Fruit fly (Drosophila melanogaster) whole organism, embryonic: ENCODE results near the gene Tim17b2.
A peak's percentile ranks its signal among the peaks of the same experiment; 100 is the strongest.

ENCODE experiments used
- Adf1 ChIP-seq: fragments of 200-800 bp; sonication (Bioruptor generic); IDR thresholded peaks from 2 replicates; pipeline ENCODE4 v1.3.6; 2022; ENCODE audit warnings: missing biosample characterization, missing genetic modification characterization
- CG10543 ChIP-seq: fragments of 200-800 bp; sonication (Bioruptor generic); optimal IDR thresholded peaks from 3 replicates; lab custom pipeline; 2017; ENCODE audit warnings: missing biosample characterization, mild to moderate bottlenecking, missing genetic modification characterization, moderate library complexity
- CG11504 ChIP-seq: fragments of 200-800 bp; sonication (Bioruptor generic); optimal IDR thresholded peaks from 3 replicates; lab custom pipeline; 2019; ENCODE audit warnings: missing biosample characterization, mild to moderate bottlenecking, missing genetic modification characterization, moderate library complexity
- CG15479 ChIP-seq: fragments of 200-800 bp; sonication (Bioruptor generic); optimal IDR thresholded peaks from 3 replicates; lab custom pipeline; 2019; ENCODE audit warnings: missing biosample characterization, mild to moderate bottlenecking, missing genetic modification characterization, moderate library complexity
- CG1832 ChIP-seq: fragments of 200-800 bp; sonication (Bioruptor generic); optimal IDR thresholded peaks from 2 replicates; lab custom pipeline; 2017; ENCODE audit warnings: missing biosample characterization, mild to moderate bottlenecking, missing genetic modification characterization, inconsistent platforms
- CG2199 ChIP-seq: fragments of 200-800 bp; sonication (Bioruptor generic); IDR thresholded peaks from 3 replicates; pipeline ENCODE4 v1.3.6; 2022; ENCODE audit warnings: missing biosample characterization, missing genetic modification characterization
- CG33557 ChIP-seq: fragments of 200-800 bp; sonication (Bioruptor generic); optimal IDR thresholded peaks from 2 replicates; lab custom pipeline; 2019; ENCODE audit warnings: missing biosample characterization, mild to moderate bottlenecking, missing genetic modification characterization, moderate library complexity
- CG34422 ChIP-seq: fragments of 200-800 bp; sonication (Bioruptor generic); IDR thresholded peaks from 3 replicates; pipeline ENCODE4 v1.3.6; 2022; ENCODE audit warnings: missing biosample characterization, missing genetic modification characterization
- CG4360 ChIP-seq: fragments of 200-800 bp; sonication (Bioruptor generic); IDR thresholded peaks from 2 replicates; pipeline ENCODE4 v1.3.6; 2022; ENCODE audit warnings: missing biosample characterization, missing genetic modification characterization
- CG6254 ChIP-seq: fragments of 200-800 bp; sonication (Bioruptor generic); optimal IDR thresholded peaks from 3 replicates; lab custom pipeline; 2017; ENCODE audit warnings: mild to moderate bottlenecking, missing biosample characterization, missing genetic modification reagents, missing genetic modification characterization
- CG6683 ChIP-seq: fragments of 200-800 bp; sonication (Bioruptor generic); optimal IDR thresholded peaks from 2 replicates; lab custom pipeline; 2017; ENCODE audit warnings: missing biosample characterization, mild to moderate bottlenecking, missing genetic modification characterization, missing genetic modification reagents
- CG6854 ChIP-seq: fragments of 200-800 bp; sonication (Bioruptor generic); optimal IDR thresholded peaks from 3 replicates; lab custom pipeline; 2017; ENCODE audit warnings: missing biosample characterization, mild to moderate bottlenecking, missing genetic modification characterization
- CG7839 ChIP-seq: fragments of 200-800 bp; sonication (Bioruptor generic); optimal IDR thresholded peaks from 3 replicates; lab custom pipeline; 2018; ENCODE audit warnings: missing biosample characterization, mild to moderate bottlenecking, missing genetic modification characterization, moderate library complexity
- CG8924 ChIP-seq: fragments of 200-800 bp; optimal IDR thresholded peaks from 3 replicates; lab custom pipeline; 2019; ENCODE audit warnings: missing biosample characterization, mild to moderate bottlenecking, missing genetic modification characterization, moderate library complexity
- CG9727 ChIP-seq: fragments of 200-800 bp; sonication (Bioruptor generic); optimal IDR thresholded peaks from 3 replicates; lab custom pipeline; 2017; ENCODE audit warnings: missing biosample characterization, mild to moderate bottlenecking, missing genetic modification characterization
- D ChIP-seq, 2 experiments: fragments of 200-800 bp in 1 of 2; fragments of >200 bp in 1 of 2; sonication (Bioruptor generic) in 1 of 2; optimal IDR thresholded peaks; 2 replicates in 1 of 2; 3 replicates in 1 of 2; lab custom pipeline; 2017; ENCODE audit warnings: mild to moderate bottlenecking in 1 of 2, missing biosample characterization in 1 of 2, missing genetic modification characterization in 1 of 2, missing genetic modification reagents in 1 of 2
- Deaf1 ChIP-seq: fragments of 200-800 bp; optimal IDR thresholded peaks from 3 replicates; lab custom pipeline; 2019; ENCODE audit warnings: missing biosample characterization, mild to moderate bottlenecking, missing genetic modification characterization, moderate library complexity
- Ets65A ChIP-seq: fragments of 200-800 bp; sonication (Bioruptor generic); peaks from one replicate; lab custom pipeline; 2016; ENCODE audit warnings: missing biosample characterization, missing genetic modification characterization
- Ets97D ChIP-seq: fragments of 200-800 bp; sonication (Bioruptor generic); optimal IDR thresholded peaks from 3 replicates; lab custom pipeline; 2016; ENCODE audit warnings: missing biosample characterization, missing genetic modification characterization
- H2.0 ChIP-seq: fragments of 200-800 bp; sonication (Bioruptor generic); IDR thresholded peaks from 2 replicates; pipeline ENCODE4 v1.3.6; 2022; ENCODE audit warnings: missing biosample characterization, missing genetic modification characterization
- Hey ChIP-seq: fragments of 200-800 bp; sonication (Bioruptor generic); optimal IDR thresholded peaks from 3 replicates; lab custom pipeline; 2018; ENCODE audit warnings: missing biosample characterization, mild to moderate bottlenecking, missing genetic modification characterization
- Hmr ChIP-seq: fragments of 200-800 bp; sonication (Bioruptor generic); optimal IDR thresholded peaks from 3 replicates; lab custom pipeline; 2017; ENCODE audit warnings: mild to moderate bottlenecking, missing biosample characterization, missing genetic modification reagents, missing genetic modification characterization
- Jarid2 ChIP-seq: fragments of 200-800 bp; sonication (Bioruptor generic); optimal IDR thresholded peaks from 3 replicates; lab custom pipeline; 2017; ENCODE audit warnings: mild to moderate bottlenecking, missing biosample characterization, missing genetic modification reagents, missing genetic modification characterization
- Neu2 ChIP-seq: fragments of 200-800 bp; sonication (Bioruptor generic); optimal IDR thresholded peaks from 3 replicates; lab custom pipeline; 2016; ENCODE audit warnings: missing biosample characterization, missing genetic modification characterization, borderline replicate concordance
- Nf-YB ChIP-seq: fragments of 200-800 bp; sonication (Bioruptor generic); optimal IDR thresholded peaks from 3 replicates; lab custom pipeline; 2019; ENCODE audit warnings: missing biosample characterization, mild to moderate bottlenecking, missing genetic modification characterization, moderate library complexity
- Tbp ChIP-seq: fragments of >200 bp; optimal IDR thresholded peaks from 2 replicates; lab custom pipeline; 2018; ENCODE audit warnings: missing biosample characterization, missing genetic modification characterization
- Vsx1 ChIP-seq: fragments of 200-800 bp; sonication (Bioruptor generic); optimal IDR thresholded peaks from 2 replicates; lab custom pipeline; 2017; ENCODE audit warnings: missing biosample characterization, mild to moderate bottlenecking, missing genetic modification characterization, missing genetic modification reagents
- amos ChIP-seq: fragments of 200-800 bp; sonication (Bioruptor generic); IDR thresholded peaks from 2 replicates; pipeline ENCODE4 v1.3.6; 2022; ENCODE audit warnings: missing biosample characterization, missing genetic modification characterization; ENCODE audit not compliant: partially characterized antibody
- az2 ChIP-seq: fragments of 200-800 bp; sonication (Bioruptor generic); optimal IDR thresholded peaks from 3 replicates; lab custom pipeline; 2016; ENCODE audit warnings: missing biosample characterization, missing genetic modification characterization
- chm ChIP-seq: fragments of 200-800 bp; sonication (Bioruptor generic); IDR thresholded peaks from 2 replicates; pipeline ENCODE4 v1.3.6; 2022; ENCODE audit warnings: missing biosample characterization, missing genetic modification characterization
- crol ChIP-seq: fragments of 200-800 bp; sonication (Bioruptor generic); IDR thresholded peaks from 2 replicates; pipeline ENCODE4 v1.3.6; 2022; ENCODE audit warnings: missing biosample characterization, missing genetic modification characterization
- ewg ChIP-seq: fragments of 200-800 bp; sonication (Bioruptor generic); optimal IDR thresholded peaks from 3 replicates; lab custom pipeline; 2017; ENCODE audit warnings: mild to moderate bottlenecking, missing biosample characterization, missing genetic modification reagents, missing genetic modification characterization
- insv ChIP-seq, 2 experiments: fragments of 200-800 bp; sonication (Bioruptor generic); optimal IDR thresholded peaks; 3 replicates each; lab custom pipeline; 2016 to 2018; ENCODE audit warnings: missing biosample characterization in 2 of 2, missing genetic modification characterization in 2 of 2
- kni ChIP-seq: fragments of 200-800 bp; sonication (Bioruptor generic); optimal IDR thresholded peaks from 3 replicates; lab custom pipeline; 2017; ENCODE audit warnings: mild to moderate bottlenecking, missing biosample characterization, missing genetic modification reagents, missing genetic modification characterization
- luna ChIP-seq: fragments of 200-800 bp; sonication (Bioruptor generic); optimal IDR thresholded peaks from 2 replicates; lab custom pipeline; 2016; ENCODE audit warnings: missing biosample characterization, missing genetic modification characterization
- nerfin-1 ChIP-seq: fragments of 200-800 bp; sonication (Bioruptor generic); optimal IDR thresholded peaks from 3 replicates; lab custom pipeline; 2019; ENCODE audit warnings: missing biosample characterization, mild to moderate bottlenecking, missing genetic modification characterization, moderate library complexity
- run ChIP-seq: fragments of 200-800 bp; sonication (Bioruptor generic); optimal IDR thresholded peaks from 3 replicates; lab custom pipeline; 2018; ENCODE audit warnings: missing biosample characterization, mild to moderate bottlenecking, missing genetic modification characterization
- seq ChIP-seq: fragments of 200-800 bp; sonication (Bioruptor generic); IDR thresholded peaks from 2 replicates; pipeline ENCODE4 v1.3.6; 2022; ENCODE audit warnings: missing biosample characterization, missing genetic modification characterization
- sna ChIP-seq: fragments of 200-800 bp; sonication (Bioruptor generic); IDR thresholded peaks from 2 replicates; pipeline ENCODE4 v1.3.6; 2022; ENCODE audit warnings: missing biosample characterization, missing genetic modification characterization; ENCODE audit not compliant: partially characterized antibody
- tll ChIP-seq, 2 experiments: fragments of 200-800 bp in 1 of 2; fragments of >200 bp in 1 of 2; sonication (Bioruptor generic) in 1 of 2; optimal IDR thresholded peaks; 2 replicates each; lab custom pipeline; 2017 to 2019; ENCODE audit warnings: missing biosample characterization in 2 of 2, missing genetic modification characterization in 2 of 2, mild to moderate bottlenecking in 1 of 2, moderate library complexity in 1 of 2
- usp ChIP-seq: fragments of >200 bp; optimal IDR thresholded peaks from 2 replicates; lab custom pipeline; 2017; ENCODE audit warnings: missing biosample characterization, missing genetic modification characterization
- yki ChIP-seq: fragments of >200 bp; optimal IDR thresholded peaks from 3 replicates; lab custom pipeline; 2018
- z ChIP-seq: fragments of 200-800 bp; sonication (Bioruptor generic); IDR thresholded peaks from 3 replicates; pipeline ENCODE4 v1.3.6; 2022; ENCODE audit warnings: missing biosample characterization, missing genetic modification characterization
- zen ChIP-seq: fragments of 200-800 bp; sonication (Bioruptor generic); optimal IDR thresholded peaks from 3 replicates; lab custom pipeline; 2018; ENCODE audit warnings: missing biosample characterization, mild to moderate bottlenecking, missing genetic modification characterization, moderate library complexity
- zfh1 ChIP-seq: fragments of 200-800 bp; sonication (Bioruptor generic); IDR thresholded peaks from 3 replicates; pipeline ENCODE4 v1.3.6; 2022; ENCODE audit warnings: missing biosample characterization, missing genetic modification characterization

Tim17b2 gene

DNA sequence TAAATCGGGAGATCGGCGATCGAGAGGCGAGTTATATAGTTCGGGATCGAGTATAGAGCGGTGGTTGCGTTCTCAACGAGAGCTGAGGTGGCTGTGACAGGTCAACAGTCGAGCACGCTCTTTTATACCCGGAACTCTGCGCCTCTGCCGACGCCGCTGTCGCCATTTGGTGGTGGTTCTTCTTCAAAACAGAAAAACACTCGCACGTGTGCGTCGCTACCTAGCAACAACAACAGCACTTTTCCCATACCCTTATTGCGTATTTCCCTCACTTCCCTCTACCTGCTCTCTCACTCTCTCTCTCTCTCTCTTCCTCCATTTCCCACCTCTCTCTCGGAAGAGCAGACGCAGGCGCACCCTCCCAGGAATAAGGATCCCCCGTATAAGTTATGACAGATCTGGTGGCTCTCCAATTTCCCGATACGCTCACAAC lies 6.4 kb upstream of the Tim17b2 start, which contains the start of gene sna (continued):
- TF ChIP-seq Adf1, result peak; percentile 68; the same call in 1 of the 2 replicates
- no peak for TF ChIP-seq CG6254
- no peak for TF ChIP-seq Vsx1
- 0 out of 2 replicates have a peak, but pooled peaks have one; percentile 11 for TF ChIP-seq chm (GFP tag; lab: Robert Waterston, UW)
- TF ChIP-seq Jarid2 (GFP tag; lab: Kevin White, UChicago), result peak; percentile 79
- TF ChIP-seq crol (GFP tag; lab: Robert Waterston, UW), result peak; percentile 80
- peak; percentile 39 for TF ChIP-seq nerfin-1 (tag; lab: Kevin White, UChicago)
- peak; percentile 54 for TF ChIP-seq D (optimal IDR thresholded peaks at IDR 0.05; lab: Kevin White, UChicago)
- TF ChIP-seq D (GFP tag; optimal IDR thresholded peaks at IDR 0.05; lab: Kevin White, UChicago), result no peak
- no peak for TF ChIP-seq Ets97D (GFP tag; lab: Kevin White, UChicago)
- TF ChIP-seq CG34422 (GFP tag; lab: Robert Waterston, UW), result peak; percentile 56; the same call in 1 of the 3 replicates
- peak; percentile 54; the same call in 1 of the 3 replicates for TF ChIP-seq CG2199 (GFP tag; lab: Robert Waterston, UW)
- no peak for TF ChIP-seq H2.0 (GFP tag; lab: Robert Waterston, UW)
- TF ChIP-seq Hey (tag; lab: Kevin White, UChicago), result peak; percentile 52
- TF ChIP-seq CG11504 (tag; lab: Kevin White, UChicago), result no peak
- peak; percentile 67 for TF ChIP-seq yki (lab: Kevin White, UChicago)
- peak; percentile 29 for TF ChIP-seq ewg (GFP tag; lab: Kevin White, UChicago)
- TF ChIP-seq Neu2, result peak; percentile 98
- 0 out of 3 replicates have a peak, but pooled peaks have one; percentile 50 for TF ChIP-seq zfh1 (GFP tag; lab: Robert Waterston, UW)
- TF ChIP-seq sna (GFP tag; lab: Robert Waterston, UW), result peak; percentile 44; the same call in 1 of the 2 replicates
- TF ChIP-seq z (GFP tag; lab: Robert Waterston, UW), result 0 out of 3 replicates have a peak, but pooled peaks have one; percentile 41
- peak; percentile 6 for TF ChIP-seq Deaf1
- no peak for TF ChIP-seq az2 (GFP tag; lab: Kevin White, UChicago)
- peak; percentile 11 for TF ChIP-seq CG9727
- TF ChIP-seq CG6683 (GFP tag; lab: Kevin White, UChicago), result no peak
- no peak for TF ChIP-seq run (tag; lab: Kevin White, UChicago)
- peak; percentile 99 for TF ChIP-seq CG4360 (GFP tag; lab: Robert Waterston, UW)
- peak; percentile 6 for TF ChIP-seq zen
- peak; percentile 16 for TF ChIP-seq Nf-YB
- TF ChIP-seq tll (GFP tag; optimal IDR thresholded peaks at IDR 0.05; lab: Kevin White, UChicago), result peak in 1 of 2 experiments; percentile 27
- peak; percentile 24 for TF ChIP-seq CG8924 (tag; lab: Kevin White, UChicago)
- no peak for TF ChIP-seq CG10543 (GFP tag; lab: Kevin White, UChicago)
- no peak for TF ChIP-seq CG6854 (GFP tag; lab: Kevin White, UChicago)
- TF ChIP-seq insv (GFP tag; optimal IDR thresholded peaks at IDR 0.05; lab: Kevin White, UChicago), result peak in 1 of 2 experiments; percentile 39
- no peak for TF ChIP-seq luna (GFP tag; lab: Kevin White, UChicago)
- no peak for TF ChIP-seq Hmr (GFP tag; lab: Kevin White, UChicago)
- peak; percentile 9; the same call in 1 of the 2 replicates for TF ChIP-seq amos (GFP tag; lab: Robert Waterston, UW)
- TF ChIP-seq seq (GFP tag; lab: Robert Waterston, UW), result peak; percentile 59; the same call in 1 of the 2 replicates
- TF ChIP-seq CG15479 (GFP tag; lab: Kevin White, UChicago), result peak; percentile 69
- no peak for TF ChIP-seq Ets65A (GFP tag; lab: Kevin White, UChicago)
- peak; percentile 60 for TF ChIP-seq CG1832 (GFP tag; lab: Kevin White, UChicago)
- no peak for TF ChIP-seq usp (GFP tag; lab: Kevin White, UChicago)
- TF ChIP-seq kni, result peak; percentile 7
- TF ChIP-seq Tbp (GFP tag; lab: Kevin White, UChicago), result peak; percentile 93
- peak; percentile 27 for TF ChIP-seq CG33557 (GFP tag; lab: Kevin White, UChicago)
- no peak for TF ChIP-seq CG7839 (tag; lab: Kevin White, UChicago)
